Fruit fly (Drosophila melanogaster) whole organism, prepupa: ENCODE data around the gene chas.

Source experiments
- CG16779 ChIP-seq: fragments of 200-800 bp; sonication (Bioruptor generic); optimal IDR thresholded peaks from 3 replicates; lab custom pipeline; 2017; ENCODE audit warnings: missing biosample characterization, mild to moderate bottlenecking, missing genetic modification characterization
- CG4318 ChIP-seq: fragments of 200-800 bp; sonication (Bioruptor generic); optimal IDR thresholded peaks from 3 replicates; lab custom pipeline; 2017; ENCODE audit warnings: missing biosample characterization, mild to moderate bottlenecking, missing genetic modification characterization
- CG7368 ChIP-seq: fragments of 200-800 bp; sonication (Bioruptor generic); optimal IDR thresholded peaks from 3 replicates; lab custom pipeline; 2016; ENCODE audit warnings: missing biosample characterization, missing genetic modification characterization
- CG8119 ChIP-seq: fragments of 200-800 bp; sonication (Bioruptor generic); IDR thresholded peaks from 3 replicates; pipeline ENCODE4 v1.3.6; 2022; ENCODE audit warnings: missing biosample characterization, missing genetic modification characterization
- CG8319 ChIP-seq: fragments of 200-800 bp; sonication (Bioruptor generic); optimal IDR thresholded peaks from 3 replicates; lab custom pipeline; 2016; ENCODE audit warnings: missing biosample characterization, missing genetic modification characterization
- CG8632 ChIP-seq: fragments of 200-800 bp; sonication (Bioruptor generic); optimal IDR thresholded peaks from 3 replicates; lab custom pipeline; 2016; ENCODE audit warnings: missing biosample characterization, missing genetic modification characterization
- CG9139 ChIP-seq: fragments of 200-800 bp; sonication (Bioruptor generic); optimal IDR thresholded peaks from 3 replicates; lab custom pipeline; 2017; ENCODE audit warnings: missing biosample characterization, mild to moderate bottlenecking, missing genetic modification characterization
- Eip93F ChIP-seq: fragments of 200-800 bp; sonication (Bioruptor generic); optimal IDR thresholded peaks from 2 replicates; lab custom pipeline; 2016; ENCODE audit warnings: missing biosample characterization, mild to moderate bottlenecking, missing genetic modification characterization
- Ets21C ChIP-seq: fragments of 200-800 bp; sonication (Bioruptor generic); optimal IDR thresholded peaks from 3 replicates; lab custom pipeline; 2016; ENCODE audit warnings: missing biosample characterization, missing genetic modification characterization
- Met ChIP-seq: fragments of 200-800 bp; sonication (Bioruptor generic); optimal IDR thresholded peaks from 3 replicates; lab custom pipeline; 2016; ENCODE audit warnings: missing biosample characterization, missing genetic modification characterization
- Sox102F ChIP-seq: fragments of 200-800 bp; sonication (Bioruptor generic); optimal IDR thresholded peaks from 2 replicates; lab custom pipeline; 2016; ENCODE audit warnings: missing biosample characterization, mild to moderate bottlenecking, missing genetic modification characterization
- eg ChIP-seq: fragments of 200-800 bp; sonication (Bioruptor generic); IDR thresholded peaks from 3 replicates; pipeline ENCODE4 v1.3.6; 2022; ENCODE audit warnings: missing biosample characterization, missing genetic modification characterization
- fd85E ChIP-seq: fragments of 200-800 bp; sonication (Bioruptor generic); optimal IDR thresholded peaks from 3 replicates; lab custom pipeline; 2016; ENCODE audit warnings: missing biosample characterization, missing genetic modification characterization

- TF ChIP-seq CG8632 (GFP tag; lab: Kevin White, UChicago): no peak
- no peak for TF ChIP-seq eg (GFP tag; lab: Robert Waterston, UW)
- TF ChIP-seq CG4318 (GFP tag; lab: Kevin White, UChicago): no peak
- no peak for TF ChIP-seq CG9139 (GFP tag; lab: Kevin White, UChicago)
- no peak for TF ChIP-seq Met (GFP tag; lab: Kevin White, UChicago)
- TF ChIP-seq Sox102F (GFP tag; lab: Kevin White, UChicago): no peak
- no peak for TF ChIP-seq CG7368 (GFP tag; lab: Kevin White, UChicago)
- TF ChIP-seq Eip93F (GFP tag; lab: Kevin White, UChicago): no peak
- no peak for TF ChIP-seq CG16779
- no peak for TF ChIP-seq Ets21C (GFP tag; lab: Kevin White, UChicago)
- no peak for TF ChIP-seq fd85E
- TF ChIP-seq CG8319: no peak
- TF ChIP-seq CG8119 (GFP tag; lab: Robert Waterston, UW): no peak
Observed at dm6 chrX:17659119-17659452, 39.4 kb downstream of the chas start.
